Fruit fly (Drosophila melanogaster): ENCODE measurements around the gene vret.

- TF ChIP-seq Myc (optimal IDR thresholded peaks at IDR 0.05), result no peak
- no peak for TF ChIP-seq insv (optimal IDR thresholded peaks at IDR 0.05)
- no peak for TF ChIP-seq Sin3A (optimal IDR thresholded peaks at IDR 0.05)
- TF ChIP-seq psq (optimal IDR thresholded peaks at IDR 0.05), result no peak
These were observed 34.7 kb downstream of the vret start, which contains the start of gene CG4907 for dm6 chr3R:22710662-22711061.

Measured in Kc167 (cell line).